Fruit fly (Drosophila melanogaster): ENCODE results near the gene pn.

The pn gene

DNA sequence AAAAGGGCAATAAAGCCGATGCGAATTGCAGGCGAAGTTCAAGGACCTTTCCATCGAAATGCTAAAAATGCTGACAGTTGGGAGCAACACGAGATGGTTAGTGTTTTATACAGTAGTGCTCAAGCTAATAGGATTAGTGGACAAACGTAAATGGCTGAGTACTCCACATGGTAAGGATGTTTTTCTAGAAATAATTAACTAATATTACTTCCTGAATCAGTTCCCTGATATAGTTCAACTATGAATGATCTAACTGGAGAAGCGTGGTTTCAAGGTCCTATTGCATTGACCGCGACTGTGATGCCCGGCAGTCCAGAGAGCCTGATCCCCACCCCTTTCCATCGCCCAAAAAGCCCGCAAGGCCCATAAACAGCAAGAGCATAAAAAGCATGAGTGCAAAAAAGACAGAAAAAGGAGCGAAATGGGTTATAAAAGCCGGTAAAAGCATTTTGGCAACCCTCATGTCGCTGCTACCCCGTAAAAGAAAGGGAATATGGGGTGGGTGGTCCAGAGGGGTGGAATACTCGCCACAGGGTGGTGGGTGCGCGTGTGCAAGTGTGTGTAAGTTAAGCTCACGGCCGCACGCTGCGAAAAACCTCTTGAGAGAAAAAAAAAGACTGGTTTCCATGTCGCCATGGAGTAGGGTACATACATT is 46.7 kb upstream of the pn start (continued):
- peak; percentile 66 for TF ChIP-seq CG6813 (GFP tag; optimal IDR thresholded peaks at IDR 0.05)
- no peak for TF ChIP-seq CG5953 (GFP tag; IDR thresholded peaks at IDR 0.05)
- TF ChIP-seq CG11093 (GFP tag; IDR thresholded peaks at IDR 0.05): 0 out of 3 replicates have a peak, but pooled peaks have one; percentile 21
- no peak for TF ChIP-seq Sin3A (optimal IDR thresholded peaks at IDR 0.05)
- TF ChIP-seq z (GFP tag; IDR thresholded peaks at IDR 0.05): no peak
- TF ChIP-seq CG16815 (GFP tag; optimal IDR thresholded peaks at IDR 0.05): peak; percentile 66
- peak; percentile 18; the same call in 1 of the 2 replicates for TF ChIP-seq gsb (GFP tag; IDR thresholded peaks at IDR 0.05)
- TF ChIP-seq CG8478 (optimal IDR thresholded peaks at IDR 0.05): no peak
- peak; percentile 93 for TF ChIP-seq CG11696 (GFP tag; IDR thresholded peaks at IDR 0.05)
- peak; percentile 55 for TF ChIP-seq CG2875 (GFP tag; optimal IDR thresholded peaks at IDR 0.05)
- TF ChIP-seq ash1 (GFP tag; optimal IDR thresholded peaks at IDR 0.05): no peak
- TF ChIP-seq CG6254 (GFP tag; optimal IDR thresholded peaks at IDR 0.05): peak; percentile 66
- TF ChIP-seq eve (GFP tag; optimal IDR thresholded peaks at IDR 0.05): no peak
- peak; percentile 67 for TF ChIP-seq Meics (GFP tag; optimal IDR thresholded peaks at IDR 0.05)
- no peak for TF ChIP-seq CG42726 (GFP tag; IDR thresholded peaks at IDR 0.05; ENCODE audit: partially characterized antibody)
- TF ChIP-seq Dp (GFP tag; optimal IDR thresholded peaks at IDR 0.05): no peak
- TF ChIP-seq CG31388 (GFP tag; optimal IDR thresholded peaks at IDR 0.05): peak; percentile 36
- TF ChIP-seq bab2 (GFP tag; optimal IDR thresholded peaks at IDR 0.05): peak; percentile 61
- TF ChIP-seq dysf (GFP tag; IDR thresholded peaks at IDR 0.05): peak; percentile 71
- TF ChIP-seq CG10565 (GFP tag; optimal IDR thresholded peaks at IDR 0.05): no peak
- peak; percentile 74 for TF ChIP-seq Awh (GFP tag; IDR thresholded peaks at IDR 0.05)
- peak; percentile 41 for TF ChIP-seq gsb-n (tag; optimal IDR thresholded peaks at IDR 0.05)
- peak; percentile 83 for TF ChIP-seq nerfin-1 (tag; optimal IDR thresholded peaks at IDR 0.05)
- peak; percentile 7 for TF ChIP-seq twi (tag; optimal IDR thresholded peaks at IDR 0.05)
- no peak for TF ChIP-seq CG6272 (GFP tag; IDR thresholded peaks at IDR 0.05)
- peak; percentile 79 for TF ChIP-seq CG17359 (tag; optimal IDR thresholded peaks at IDR 0.05)
- peak; percentile 83 for TF ChIP-seq tap (tag; optimal IDR thresholded peaks at IDR 0.05)
- peak; percentile 54 for TF ChIP-seq crc (GFP tag; optimal IDR thresholded peaks at IDR 0.05)
- TF ChIP-seq tup (GFP tag; optimal IDR thresholded peaks at IDR 0.05): no peak
- TF ChIP-seq Fer2 (tag; optimal IDR thresholded peaks at IDR 0.05): no peak
- peak in 1 of 3 experiments; percentile 63 for TF ChIP-seq lola (GFP tag; optimal IDR thresholded peaks at IDR 0.05)
- peak; percentile 82 for TF ChIP-seq CG11504 (tag; optimal IDR thresholded peaks at IDR 0.05)
- TF ChIP-seq Chrac-16 (GFP tag; optimal IDR thresholded peaks at IDR 0.05): peak; percentile 57
- no peak for TF ChIP-seq al (GFP tag; IDR thresholded peaks at IDR 0.05)
- TF ChIP-seq CG4820 (GFP tag; optimal IDR thresholded peaks at IDR 0.05): peak; percentile 64
- TF ChIP-seq Ravus (GFP tag; IDR thresholded peaks at IDR 0.05): no peak
- peak; percentile 50 for TF ChIP-seq CG3281 (GFP tag; optimal IDR thresholded peaks at IDR 0.05)
- TF ChIP-seq CG15269 (tag; optimal IDR thresholded peaks at IDR 0.05): peak; percentile 63
- peak; percentile 49 for TF ChIP-seq CG15011 (GFP tag; optimal IDR thresholded peaks at IDR 0.05)
- no peak for TF ChIP-seq CG7928 (GFP tag; optimal IDR thresholded peaks at IDR 0.05)
- peak; percentile 69 for TF ChIP-seq ind (GFP tag; optimal IDR thresholded peaks at IDR 0.05)
- TF ChIP-seq pros (GFP tag; optimal IDR thresholded peaks at IDR 0.05): peak; percentile 77
- peak; percentile 10 for TF ChIP-seq CG9609 (GFP tag; optimal IDR thresholded peaks at IDR 0.05)
- peak; percentile 46 for TF ChIP-seq CG2202 (tag; optimal IDR thresholded peaks at IDR 0.05)
- TF ChIP-seq Eip74EF (GFP tag; optimal IDR thresholded peaks at IDR 0.05): no peak
- peak; percentile 75; the same call in 2 of the 3 replicates for TF ChIP-seq ci (GFP tag; IDR thresholded peaks at IDR 0.05)
- no peak for TF ChIP-seq ato (GFP tag; IDR thresholded peaks at IDR 0.05; ENCODE audit: partially characterized antibody)
- peak; percentile 62 for TF ChIP-seq CG17361 (GFP tag; IDR thresholded peaks at IDR 0.05)
- TF ChIP-seq ssp (GFP tag; IDR thresholded peaks at IDR 0.05): peak; percentile 40
- TF ChIP-seq ac (GFP tag; optimal IDR thresholded peaks at IDR 0.05): no peak
